Fruit fly (Drosophila melanogaster) whole organism, embryonic: ENCODE results near the gene Dop1R2.

Experiments
- Atf3 ChIP-seq: fragments of 200-800 bp; sonication (Bioruptor generic); optimal IDR thresholded peaks from 3 replicates; lab custom pipeline; 2016; ENCODE audit warnings: missing biosample characterization, missing genetic modification characterization
- Bgb ChIP-seq: fragments of 200-800 bp; sonication (Bioruptor generic); IDR thresholded peaks from 2 replicates; pipeline ENCODE4 v1.3.6; 2022; ENCODE audit warnings: missing biosample characterization, missing genetic modification characterization; ENCODE audit not compliant: partially characterized antibody
- CG11504 ChIP-seq: fragments of 200-800 bp; sonication (Bioruptor generic); optimal IDR thresholded peaks from 3 replicates; lab custom pipeline; 2019; ENCODE audit warnings: missing biosample characterization, mild to moderate bottlenecking, missing genetic modification characterization, moderate library complexity
- CG12104 ChIP-seq: fragments of 200-800 bp; sonication (Bioruptor generic); optimal IDR thresholded peaks from 3 replicates; lab custom pipeline; 2016; ENCODE audit warnings: missing biosample characterization, missing genetic modification characterization
- CG1602 ChIP-seq: fragments of 200-800 bp; sonication (Bioruptor generic); optimal IDR thresholded peaks from 3 replicates; lab custom pipeline; 2016; ENCODE audit warnings: missing biosample characterization, missing genetic modification characterization
- CG16815 ChIP-seq: fragments of 200-800 bp; sonication (Bioruptor generic); optimal IDR thresholded peaks from 3 replicates; lab custom pipeline; 2017; ENCODE audit warnings: missing biosample characterization, mild to moderate bottlenecking, missing genetic modification characterization
- CG2199 ChIP-seq: fragments of 200-800 bp; sonication (Bioruptor generic); IDR thresholded peaks from 3 replicates; pipeline ENCODE4 v1.3.6; 2022; ENCODE audit warnings: missing biosample characterization, missing genetic modification characterization
- CG31365 ChIP-seq: fragments of 200-800 bp; sonication (Bioruptor generic); optimal IDR thresholded peaks from 2 replicates; lab custom pipeline; 2018; ENCODE audit warnings: missing biosample characterization, mild to moderate bottlenecking, missing genetic modification characterization
- CG32772 ChIP-seq: fragments of 200-800 bp; sonication (Bioruptor generic); IDR thresholded peaks from 2 replicates; pipeline ENCODE4 v1.3.6; 2022; ENCODE audit warnings: missing biosample characterization, missing genetic modification characterization
- CG4404 ChIP-seq: fragments of 200-800 bp; sonication (Bioruptor generic); IDR thresholded peaks from 2 replicates; pipeline ENCODE4 v1.3.6; 2022; ENCODE audit warnings: missing biosample characterization, missing genetic modification characterization
- CG6254 ChIP-seq: fragments of 200-800 bp; sonication (Bioruptor generic); optimal IDR thresholded peaks from 3 replicates; lab custom pipeline; 2017; ENCODE audit warnings: mild to moderate bottlenecking, missing biosample characterization, missing genetic modification reagents, missing genetic modification characterization
- CG6683 ChIP-seq: fragments of 200-800 bp; sonication (Bioruptor generic); optimal IDR thresholded peaks from 2 replicates; lab custom pipeline; 2017; ENCODE audit warnings: missing biosample characterization, mild to moderate bottlenecking, missing genetic modification characterization, missing genetic modification reagents
- CG7839 ChIP-seq: fragments of 200-800 bp; sonication (Bioruptor generic); optimal IDR thresholded peaks from 3 replicates; lab custom pipeline; 2018; ENCODE audit warnings: missing biosample characterization, mild to moderate bottlenecking, missing genetic modification characterization, moderate library complexity
- CG9609 ChIP-seq: fragments of 200-800 bp; sonication (Bioruptor generic); optimal IDR thresholded peaks from 3 replicates; lab custom pipeline; 2016; ENCODE audit warnings: missing biosample characterization, missing genetic modification characterization
- CG9817 ChIP-seq: fragments of 200-800 bp; sonication (Bioruptor generic); optimal IDR thresholded peaks from 2 replicates; lab custom pipeline; 2018; ENCODE audit warnings: missing biosample characterization, mild to moderate bottlenecking, missing genetic modification characterization, moderate library complexity
- CG9876 ChIP-seq: fragments of 200-800 bp; sonication (Bioruptor generic); optimal IDR thresholded peaks from 2 replicates; lab custom pipeline; 2016; ENCODE audit warnings: missing biosample characterization, missing genetic modification characterization
- CG9932 ChIP-seq: fragments of 200-800 bp; sonication (Bioruptor generic); IDR thresholded peaks from 2 replicates; pipeline ENCODE4 v1.3.6; 2022; ENCODE audit warnings: missing biosample characterization, missing genetic modification characterization
- Camta ChIP-seq: fragments of 200-800 bp; sonication (Bioruptor generic); optimal IDR thresholded peaks from 2 replicates; lab custom pipeline; 2016; ENCODE audit warnings: missing biosample characterization, missing genetic modification characterization
- D19A ChIP-seq: fragments of 200-800 bp; optimal IDR thresholded peaks from 3 replicates; lab custom pipeline; 2019; ENCODE audit warnings: missing biosample characterization, mild to moderate bottlenecking, missing genetic modification characterization, moderate library complexity
- Dek ChIP-seq: fragments of 200-800 bp; sonication (Bioruptor generic); optimal IDR thresholded peaks from 3 replicates; lab custom pipeline; 2019; ENCODE audit warnings: missing biosample characterization, mild to moderate bottlenecking, missing genetic modification characterization, moderate library complexity
- E2f2 ChIP-seq: fragments of 200-800 bp; sonication (Bioruptor generic); IDR thresholded peaks from 2 replicates; pipeline ENCODE4 v1.3.6; 2022; ENCODE audit warnings: missing biosample characterization, missing genetic modification characterization
- Ets65A ChIP-seq: fragments of 200-800 bp; sonication (Bioruptor generic); peaks from one replicate; lab custom pipeline; 2016; ENCODE audit warnings: missing biosample characterization, missing genetic modification characterization
- Fer3 ChIP-seq: fragments of 200-800 bp; sonication (Bioruptor generic); optimal IDR thresholded peaks from 2 replicates; lab custom pipeline; 2018; ENCODE audit warnings: missing biosample characterization, mild to moderate bottlenecking, missing genetic modification characterization, moderate library complexity
- HLH4C ChIP-seq: fragments of 200-800 bp; sonication (Bioruptor generic); IDR thresholded peaks from 3 replicates; pipeline ENCODE4 v1.3.6; 2022; ENCODE audit warnings: missing biosample characterization, missing genetic modification characterization; ENCODE audit not compliant: partially characterized antibody
- HLHmδ ChIP-seq: fragments of 200-800 bp; sonication (Bioruptor generic); optimal IDR thresholded peaks from 2 replicates; lab custom pipeline; 2018; ENCODE audit warnings: missing biosample characterization, mild to moderate bottlenecking, missing genetic modification characterization, moderate library complexity
- Hr3 ChIP-seq: fragments of 200-800 bp; sonication (Bioruptor generic); optimal IDR thresholded peaks from 3 replicates; lab custom pipeline; 2016; ENCODE audit warnings: missing biosample characterization, missing genetic modification characterization
- Hr39 ChIP-seq: fragments of >200 bp; optimal IDR thresholded peaks from 2 replicates; lab custom pipeline; 2017
- Lpt ChIP-seq: fragments of >200 bp; optimal IDR thresholded peaks from 2 replicates; lab custom pipeline; 2018; ENCODE audit warnings: missing biosample characterization, missing genetic modification characterization
- Med ChIP-seq: fragments of 200-800 bp; sonication (Bioruptor generic); peaks from one replicate; lab custom pipeline; 2016; ENCODE audit warnings: missing biosample characterization, missing genetic modification characterization, mild to moderate bottlenecking, inconsistent platforms, moderate library complexity
- Mes4 ChIP-seq: fragments of 200-800 bp; sonication (Bioruptor generic); optimal IDR thresholded peaks from 2 replicates; lab custom pipeline; 2016; ENCODE audit warnings: missing biosample characterization, missing genetic modification characterization
- Scr ChIP-seq: fragments of 200-800 bp; sonication (Bioruptor generic); IDR thresholded peaks from 2 replicates; pipeline ENCODE4 v1.3.6; 2022; ENCODE audit warnings: missing biosample characterization, missing genetic modification characterization; ENCODE audit not compliant: partially characterized antibody
- bab2 ChIP-seq: fragments of 200-800 bp; sonication (Bioruptor generic); optimal IDR thresholded peaks from 2 replicates; lab custom pipeline; 2016; ENCODE audit warnings: missing biosample characterization, missing genetic modification characterization
- br ChIP-seq: fragments of >200 bp; optimal IDR thresholded peaks from 2 replicates; lab custom pipeline; 2017
- ci ChIP-seq: fragments of 200-800 bp; sonication (Bioruptor generic); IDR thresholded peaks from 3 replicates; pipeline ENCODE4 v1.3.6; 2022; ENCODE audit warnings: missing biosample characterization, missing genetic modification characterization
- dan ChIP-seq: fragments of 200-800 bp; sonication (Bioruptor generic); IDR thresholded peaks from 2 replicates; pipeline ENCODE4 v1.3.6; 2022; ENCODE audit warnings: missing biosample characterization, missing genetic modification characterization
- fru ChIP-seq: fragments of >200 bp; optimal IDR thresholded peaks from 2 replicates; lab custom pipeline; 2017
- gem ChIP-seq: fragments of 200-800 bp; sonication (Bioruptor generic); optimal IDR thresholded peaks from 2 replicates; lab custom pipeline; 2019; ENCODE audit warnings: missing biosample characterization, mild to moderate bottlenecking, missing genetic modification characterization, moderate library complexity
- hbn ChIP-seq: fragments of 200-800 bp; sonication (Bioruptor generic); IDR thresholded peaks from 2 replicates; pipeline ENCODE4 v1.3.6; 2022; ENCODE audit warnings: missing biosample characterization, missing genetic modification characterization; ENCODE audit not compliant: partially characterized antibody
- kah ChIP-seq: fragments of 200-800 bp; sonication (Bioruptor generic); optimal IDR thresholded peaks from 2 replicates; lab custom pipeline; 2018; ENCODE audit warnings: missing biosample characterization, mild to moderate bottlenecking, missing genetic modification characterization
- pita ChIP-seq: fragments of 200-800 bp; sonication (Bioruptor generic); optimal IDR thresholded peaks from 2 replicates; lab custom pipeline; 2017; ENCODE audit warnings: missing biosample characterization, mild to moderate bottlenecking, missing genetic modification characterization
- row ChIP-seq: fragments of 200-800 bp; sonication (Bioruptor generic); IDR thresholded peaks from 3 replicates; pipeline ENCODE4 v1.3.6; 2022; ENCODE audit warnings: missing biosample characterization, missing genetic modification characterization
- sens ChIP-seq: fragments of 200-800 bp; sonication (Bioruptor generic); peaks from one replicate; lab custom pipeline; 2016; ENCODE audit warnings: missing biosample characterization, missing genetic modification characterization
- shn ChIP-seq: fragments of 200-800 bp; sonication (Bioruptor generic); optimal IDR thresholded peaks from 3 replicates; lab custom pipeline; 2016; ENCODE audit warnings: missing biosample characterization, missing genetic modification characterization
- sob ChIP-seq: fragments of 200-800 bp; sonication (Bioruptor generic); IDR thresholded peaks from 2 replicates; pipeline ENCODE4 v1.3.6; 2022; ENCODE audit warnings: missing biosample characterization, missing genetic modification characterization
- ssp ChIP-seq: fragments of 200-800 bp; sonication (Bioruptor generic); IDR thresholded peaks from 2 replicates; pipeline ENCODE4 v1.3.6; 2022; ENCODE audit warnings: missing biosample characterization, missing genetic modification characterization
- tll ChIP-seq, 2 experiments: fragments of 200-800 bp in 1 of 2; fragments of >200 bp in 1 of 2; sonication (Bioruptor generic) in 1 of 2; optimal IDR thresholded peaks; 2 replicates each; lab custom pipeline; 2017 to 2019; ENCODE audit warnings: missing biosample characterization in 2 of 2, missing genetic modification characterization in 2 of 2, mild to moderate bottlenecking in 1 of 2, moderate library complexity in 1 of 2
- yki ChIP-seq: fragments of >200 bp; optimal IDR thresholded peaks from 3 replicates; lab custom pipeline; 2018
- zen ChIP-seq: fragments of 200-800 bp; sonication (Bioruptor generic); optimal IDR thresholded peaks from 3 replicates; lab custom pipeline; 2018; ENCODE audit warnings: missing biosample characterization, mild to moderate bottlenecking, missing genetic modification characterization, moderate library complexity

The Dop1R2 gene

dm6 chr3R:29588004-29588403 lies 71.8 kb downstream of the Dop1R2 start, which contains the start of gene CG7567:
Gene CG7567, minus strand, starts transcription at chr3R:29588104.
- TF ChIP-seq Fer3 (no peak), HLH4C (no peak), shn (GFP tag; lab: Kevin White, UChicago) (no peak), CG4404 (no peak), CG6254 (GFP tag; lab: Kevin White, UChicago) (no peak), yki (no peak)

DNA sequence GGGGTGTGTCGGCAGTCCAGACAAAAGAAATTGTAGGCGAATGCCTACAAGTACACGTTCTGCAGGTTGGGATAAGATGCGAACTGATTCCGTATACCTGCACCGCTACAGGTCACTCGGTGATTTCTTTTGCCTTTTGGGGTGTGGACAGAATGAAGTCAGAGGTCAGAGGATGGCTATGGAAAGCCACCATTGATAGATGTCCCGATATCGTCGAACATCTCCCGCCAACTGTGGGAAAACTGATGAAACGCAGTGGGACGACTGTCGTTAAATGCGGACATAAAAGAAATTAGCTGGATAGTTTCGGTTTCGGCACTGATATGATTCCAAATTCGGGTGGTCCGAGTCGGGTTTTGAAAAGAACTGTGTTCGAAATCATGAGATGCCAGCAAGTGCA lies 73.0 kb downstream of the Dop1R2 start:
- TF ChIP-seq Hr3: no peak
- no peak for TF ChIP-seq hbn (GFP tag; lab: Robert Waterston, UW)
- TF ChIP-seq Scr (GFP tag; lab: Robert Waterston, UW): no peak
- TF ChIP-seq zen (tag; lab: Kevin White, UChicago): peak; percentile 53
- TF ChIP-seq Bgb (GFP tag; lab: Robert Waterston, UW): no peak
- TF ChIP-seq Dek (tag; lab: Kevin White, UChicago): no peak
- peak in 1 of 2 experiments; percentile 80 for TF ChIP-seq tll (GFP tag; optimal IDR thresholded peaks at IDR 0.05; lab: Kevin White, UChicago)
- no peak for TF ChIP-seq Lpt (GFP tag; lab: Kevin White, UChicago)
- no peak for TF ChIP-seq CG1602 (GFP tag; lab: Kevin White, UChicago)

DNA sequence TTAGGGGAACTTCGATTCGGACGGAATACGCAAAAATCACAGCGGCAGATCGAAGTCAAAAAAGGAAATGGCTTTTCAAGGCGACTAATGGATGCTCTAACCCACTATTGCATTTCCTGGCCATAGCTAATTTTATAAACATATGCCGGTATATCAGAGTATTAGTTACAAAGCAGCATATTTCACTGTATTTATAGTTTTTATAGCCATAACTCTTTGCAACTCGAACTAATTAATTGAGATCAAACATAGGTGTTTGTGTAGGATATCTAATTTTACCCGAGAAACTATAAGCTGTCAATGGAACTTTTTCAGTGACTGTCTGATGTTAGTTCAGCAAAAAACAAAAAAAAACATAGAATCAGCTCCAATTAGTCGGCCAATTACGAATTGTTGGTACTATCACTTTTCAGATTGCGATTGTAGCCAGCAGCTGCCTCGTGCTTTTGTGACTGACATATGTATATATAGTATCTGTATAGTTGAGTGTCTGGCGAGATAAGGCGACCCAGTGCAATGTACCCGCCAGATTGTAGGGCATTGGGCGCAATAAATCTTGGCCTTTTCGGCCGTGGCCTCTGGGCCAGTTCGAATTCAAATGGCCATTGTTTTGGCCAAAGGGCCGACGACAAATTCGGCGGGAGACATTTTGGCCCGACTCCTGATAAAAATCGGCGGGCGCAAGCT lies 74.6 kb downstream of the Dop1R2 start:
- TF ChIP-seq Mes4 (GFP tag; lab: Kevin White, UChicago): no peak
- TF ChIP-seq sens (GFP tag; lab: Kevin White, UChicago): peak; percentile 51
- TF ChIP-seq Med: peak; percentile 32
- peak; percentile 55 for TF ChIP-seq D19A (tag; lab: Kevin White, UChicago)
- no peak for TF ChIP-seq E2f2

- TF ChIP-seq Camta (GFP tag; lab: Kevin White, UChicago) (no peak), CG31365 (tag; lab: Kevin White, UChicago) (no peak), HLHmδ (no peak), CG6683 (no peak), CG2199 (GFP tag; lab: Robert Waterston, UW) (no peak), CG9817 (tag; lab: Kevin White, UChicago) (no peak), CG32772 (GFP tag; lab: Robert Waterston, UW) (no peak), br (lab: Kevin White, UChicago) (no peak), sob (GFP tag; lab: Robert Waterston, UW) (no peak), CG12104 (no peak), bab2 (GFP tag; lab: Kevin White, UChicago) (no peak), CG7839 (tag; lab: Kevin White, UChicago) (peak; percentile 3), CG9932 (GFP tag; lab: Robert Waterston, UW) (no peak), kah (no peak), Hr39 (lab: Kevin White, UChicago) (no peak), CG16815 (no peak), Atf3 (GFP tag; lab: Kevin White, UChicago) (no peak), pita (no peak), CG9876 (no peak), gem (tag; lab: Kevin White, UChicago) (peak; percentile 24), zen (tag; lab: Kevin White, UChicago) (no peak), ci (GFP tag; lab: Robert Waterston, UW) (peak; percentile 56; the same call in 2 of the 3 replicates), D19A (tag; lab: Kevin White, UChicago) (no peak), CG11504 (peak; percentile 10), row (peak; percentile 40; the same call in 2 of the 3 replicates), CG9609 (GFP tag; lab: Kevin White, UChicago) (no peak), fru (no peak), dan (GFP tag; lab: Robert Waterston, UW) (no peak), ssp (GFP tag; lab: Robert Waterston, UW) (no peak), Ets65A (GFP tag; lab: Kevin White, UChicago) (peak; percentile 36)
These were observed 75.5 kb downstream of the Dop1R2 start for dm6 chr3R:29584266-29584665.
